Fruit fly (Drosophila melanogaster) whole organism, prepupa: ENCODE data around the gene Clk.

Source experiments
- Blimp-1 ChIP-seq: fragments of 200-800 bp; sonication (Bioruptor generic); optimal IDR thresholded peaks from 3 replicates; lab custom pipeline; 2017; ENCODE audit warnings: missing biosample characterization, missing genetic modification characterization, mild to moderate bottlenecking, moderate library complexity, missing genetic modification reagents
- CG10631 ChIP-seq: fragments of 200-800 bp; sonication (Bioruptor generic); optimal IDR thresholded peaks from 2 replicates; lab custom pipeline; 2016; ENCODE audit warnings: missing biosample characterization, missing genetic modification characterization
- CG10669 ChIP-seq: fragments of 200-800 bp; sonication (Bioruptor generic); optimal IDR thresholded peaks from 3 replicates; lab custom pipeline; 2018; ENCODE audit warnings: missing biosample characterization, mild to moderate bottlenecking, missing genetic modification characterization, moderate library complexity
- CG11294 ChIP-seq: fragments of 200-800 bp; sonication (Bioruptor generic); IDR thresholded peaks from 2 replicates; pipeline ENCODE4 v1.3.6; 2022; ENCODE audit warnings: missing biosample characterization, missing genetic modification characterization
- CG11762 ChIP-seq: fragments of 200-800 bp; sonication (Bioruptor generic); optimal IDR thresholded peaks from 3 replicates; lab custom pipeline; 2016; ENCODE audit warnings: missing biosample characterization, missing genetic modification characterization; ENCODE audit not compliant: insufficient read depth
- CG11902 ChIP-seq: fragments of 200-800 bp; sonication (Bioruptor generic); optimal IDR thresholded peaks from 3 replicates; lab custom pipeline; 2016; ENCODE audit warnings: missing biosample characterization, missing genetic modification characterization
- CG15336 ChIP-seq: fragments of 200-800 bp; sonication (Bioruptor generic); IDR thresholded peaks from 2 replicates; pipeline ENCODE4 v1.3.6; 2022; ENCODE audit warnings: missing biosample characterization, missing genetic modification characterization
- CG1621 ChIP-seq: fragments of 200-800 bp; sonication (Bioruptor generic); optimal IDR thresholded peaks from 3 replicates; lab custom pipeline; 2018; ENCODE audit warnings: missing biosample characterization, mild to moderate bottlenecking, missing genetic modification characterization
- CG16779 ChIP-seq: fragments of 200-800 bp; sonication (Bioruptor generic); optimal IDR thresholded peaks from 3 replicates; lab custom pipeline; 2017; ENCODE audit warnings: missing biosample characterization, mild to moderate bottlenecking, missing genetic modification characterization
- CG3032 ChIP-seq: fragments of 200-800 bp; optimal IDR thresholded peaks from 2 replicates; lab custom pipeline; 2019; ENCODE audit warnings: missing biosample characterization, mild to moderate bottlenecking, missing genetic modification characterization, moderate library complexity
- CG31627 ChIP-seq: fragments of 200-800 bp; sonication (Bioruptor generic); optimal IDR thresholded peaks from 3 replicates; lab custom pipeline; 2016; ENCODE audit warnings: missing biosample characterization, missing genetic modification characterization
- CG34406 ChIP-seq: fragments of 200-800 bp; sonication (Bioruptor generic); optimal IDR thresholded peaks from 3 replicates; lab custom pipeline; 2016; ENCODE audit warnings: missing biosample characterization, missing genetic modification characterization
- CG3919 ChIP-seq: fragments of 200-800 bp; sonication (Bioruptor generic); optimal IDR thresholded peaks from 3 replicates; lab custom pipeline; 2016; ENCODE audit warnings: missing biosample characterization, missing genetic modification characterization
- CG4318 ChIP-seq: fragments of 200-800 bp; sonication (Bioruptor generic); optimal IDR thresholded peaks from 3 replicates; lab custom pipeline; 2017; ENCODE audit warnings: missing biosample characterization, mild to moderate bottlenecking, missing genetic modification characterization
- CG6163 ChIP-seq: fragments of 200-800 bp; sonication (Bioruptor generic); IDR thresholded peaks from 3 replicates; pipeline ENCODE4 v1.3.6; 2022; ENCODE audit warnings: missing biosample characterization, missing genetic modification characterization
- CG6276 ChIP-seq: fragments of 200-800 bp; sonication (Bioruptor generic); optimal IDR thresholded peaks from 2 replicates; lab custom pipeline; 2017; ENCODE audit warnings: missing biosample characterization, mild to moderate bottlenecking, missing genetic modification characterization
- CG6792 ChIP-seq: fragments of 200-800 bp; sonication (Bioruptor generic); optimal IDR thresholded peaks from 3 replicates; lab custom pipeline; 2016; ENCODE audit warnings: missing biosample characterization, missing genetic modification characterization
- CG7368 ChIP-seq: fragments of 200-800 bp; sonication (Bioruptor generic); optimal IDR thresholded peaks from 3 replicates; lab custom pipeline; 2016; ENCODE audit warnings: missing biosample characterization, missing genetic modification characterization
- CG8119 ChIP-seq: fragments of 200-800 bp; sonication (Bioruptor generic); IDR thresholded peaks from 3 replicates; pipeline ENCODE4 v1.3.6; 2022; ENCODE audit warnings: missing biosample characterization, missing genetic modification characterization
- CG8319 ChIP-seq: fragments of 200-800 bp; sonication (Bioruptor generic); optimal IDR thresholded peaks from 3 replicates; lab custom pipeline; 2016; ENCODE audit warnings: missing biosample characterization, missing genetic modification characterization
- CG9139 ChIP-seq: fragments of 200-800 bp; sonication (Bioruptor generic); optimal IDR thresholded peaks from 3 replicates; lab custom pipeline; 2017; ENCODE audit warnings: missing biosample characterization, mild to moderate bottlenecking, missing genetic modification characterization
- Eip75B ChIP-seq: fragments of 200-800 bp; sonication (Bioruptor generic); optimal IDR thresholded peaks from 3 replicates; lab custom pipeline; 2016; ENCODE audit warnings: missing biosample characterization, missing genetic modification characterization
- Eip93F ChIP-seq: fragments of 200-800 bp; sonication (Bioruptor generic); optimal IDR thresholded peaks from 2 replicates; lab custom pipeline; 2016; ENCODE audit warnings: missing biosample characterization, mild to moderate bottlenecking, missing genetic modification characterization
- Ets21C ChIP-seq: fragments of 200-800 bp; sonication (Bioruptor generic); optimal IDR thresholded peaks from 3 replicates; lab custom pipeline; 2016; ENCODE audit warnings: missing biosample characterization, missing genetic modification characterization
- Ets96B ChIP-seq: fragments of 200-800 bp; optimal IDR thresholded peaks from 2 replicates; lab custom pipeline; 2019; ENCODE audit warnings: missing biosample characterization, mild to moderate bottlenecking, missing genetic modification characterization, moderate library complexity
- Gug ChIP-seq: fragments of 200-800 bp; sonication (Bioruptor generic); IDR thresholded peaks from 2 replicates; pipeline ENCODE4 v1.3.6; 2022; ENCODE audit warnings: missing biosample characterization, missing genetic modification characterization
- Hr39 ChIP-seq: fragments of 200-800 bp; sonication (Bioruptor generic); optimal IDR thresholded peaks from 2 replicates; lab custom pipeline; 2016; ENCODE audit warnings: missing biosample characterization, missing genetic modification characterization
- Hr4 ChIP-seq: fragments of 200-800 bp; sonication (Bioruptor generic); optimal IDR thresholded peaks from 3 replicates; lab custom pipeline; 2016; ENCODE audit warnings: missing biosample characterization, missing genetic modification characterization
- Lpt ChIP-seq: fragments of 200-800 bp; sonication (Bioruptor generic); optimal IDR thresholded peaks from 3 replicates; lab custom pipeline; 2016; ENCODE audit warnings: missing biosample characterization, missing genetic modification characterization
- Met ChIP-seq: fragments of 200-800 bp; sonication (Bioruptor generic); optimal IDR thresholded peaks from 3 replicates; lab custom pipeline; 2016; ENCODE audit warnings: missing biosample characterization, missing genetic modification characterization
- OdsH ChIP-seq: fragments of 200-800 bp; sonication (Bioruptor generic); optimal IDR thresholded peaks from 3 replicates; lab custom pipeline; 2016; ENCODE audit warnings: missing biosample characterization, missing genetic modification characterization
- Smox ChIP-seq: fragments of 200-800 bp; sonication (Bioruptor generic); optimal IDR thresholded peaks from 3 replicates; lab custom pipeline; 2016; ENCODE audit warnings: missing biosample characterization, missing genetic modification characterization
- Sox14 ChIP-seq: fragments of 200-800 bp; sonication (Bioruptor generic); optimal IDR thresholded peaks from 3 replicates; lab custom pipeline; 2016; ENCODE audit warnings: missing biosample characterization, missing genetic modification characterization
- achi ChIP-seq: fragments of 200-800 bp; sonication (Bioruptor generic); optimal IDR thresholded peaks from 3 replicates; lab custom pipeline; 2016; ENCODE audit warnings: missing biosample characterization, missing genetic modification characterization
- cyc ChIP-seq: fragments of 200-800 bp; sonication (Bioruptor generic); optimal IDR thresholded peaks from 3 replicates; lab custom pipeline; 2016; ENCODE audit warnings: missing biosample characterization, missing genetic modification characterization
- dac ChIP-seq: fragments of 200-800 bp; sonication (Bioruptor generic); optimal IDR thresholded peaks from 2 replicates; lab custom pipeline; 2017; ENCODE audit warnings: missing biosample characterization, mild to moderate bottlenecking, missing genetic modification characterization
- dsx ChIP-seq: fragments of 200-800 bp; optimal IDR thresholded peaks from 3 replicates; lab custom pipeline; 2019; ENCODE audit warnings: missing biosample characterization, mild to moderate bottlenecking, missing genetic modification characterization, moderate library complexity; ENCODE audit not compliant: poor library complexity, severe bottlenecking
- eg ChIP-seq: fragments of 200-800 bp; sonication (Bioruptor generic); IDR thresholded peaks from 3 replicates; pipeline ENCODE4 v1.3.6; 2022; ENCODE audit warnings: missing biosample characterization, missing genetic modification characterization
- esn ChIP-seq: fragments of 200-800 bp; sonication (Bioruptor generic); optimal IDR thresholded peaks from 2 replicates; lab custom pipeline; 2016; ENCODE audit warnings: missing biosample characterization, mild to moderate bottlenecking, missing genetic modification characterization, moderate library complexity
- fd59A ChIP-seq: fragments of 200-800 bp; sonication (Bioruptor generic); optimal IDR thresholded peaks from 2 replicates; lab custom pipeline; 2017; ENCODE audit warnings: missing biosample characterization, mild to moderate bottlenecking, missing genetic modification characterization, missing genetic modification reagents
- fd85E ChIP-seq: fragments of 200-800 bp; sonication (Bioruptor generic); optimal IDR thresholded peaks from 3 replicates; lab custom pipeline; 2016; ENCODE audit warnings: missing biosample characterization, missing genetic modification characterization
- fkh ChIP-seq: fragments of 200-800 bp; sonication (Bioruptor generic); optimal IDR thresholded peaks from 3 replicates; lab custom pipeline; 2017; ENCODE audit warnings: missing biosample characterization, mild to moderate bottlenecking, missing genetic modification characterization, moderate library complexity
- lz ChIP-seq: fragments of 200-800 bp; sonication (Bioruptor generic); optimal IDR thresholded peaks from 3 replicates; lab custom pipeline; 2016; ENCODE audit warnings: missing biosample characterization, missing genetic modification characterization
- net ChIP-seq: fragments of 200-800 bp; sonication (Bioruptor generic); optimal IDR thresholded peaks from 3 replicates; lab custom pipeline; 2016; ENCODE audit warnings: missing biosample characterization, missing genetic modification characterization
- pdm3 ChIP-seq: fragments of 200-800 bp; sonication (Bioruptor generic); optimal IDR thresholded peaks from 3 replicates; lab custom pipeline; 2016; ENCODE audit warnings: missing biosample characterization, missing genetic modification characterization
- salr ChIP-seq, 2 experiments: fragments of 200-800 bp; sonication (Bioruptor generic); optimal IDR thresholded peaks; 3 replicates each; lab custom pipeline; 2016 to 2018; ENCODE audit warnings: missing biosample characterization in 2 of 2, missing genetic modification characterization in 2 of 2, mild to moderate bottlenecking in 1 of 2
- ss ChIP-seq, 2 experiments: fragments of 200-800 bp; sonication (Bioruptor generic); optimal IDR thresholded peaks; 2 replicates in 1 of 2; 3 replicates in 1 of 2; lab custom pipeline; 2017 to 2018; ENCODE audit warnings: mild to moderate bottlenecking in 2 of 2, missing biosample characterization in 2 of 2, missing genetic modification characterization in 2 of 2, moderate library complexity in 1 of 2
- svp ChIP-seq: fragments of 200-800 bp; sonication (Bioruptor generic); peaks from one replicate; lab custom pipeline; 2016; ENCODE audit warnings: missing biosample characterization, missing genetic modification characterization
- topi ChIP-seq: fragments of 200-800 bp; sonication (Bioruptor generic); optimal IDR thresholded peaks from 3 replicates; lab custom pipeline; 2016; ENCODE audit warnings: missing biosample characterization, missing genetic modification characterization
- vri ChIP-seq: fragments of 200-800 bp; sonication (Bioruptor generic); optimal IDR thresholded peaks from 3 replicates; lab custom pipeline; 2016; ENCODE audit warnings: missing biosample characterization, mild to moderate bottlenecking, missing genetic modification characterization

Clk gene

DNA sequence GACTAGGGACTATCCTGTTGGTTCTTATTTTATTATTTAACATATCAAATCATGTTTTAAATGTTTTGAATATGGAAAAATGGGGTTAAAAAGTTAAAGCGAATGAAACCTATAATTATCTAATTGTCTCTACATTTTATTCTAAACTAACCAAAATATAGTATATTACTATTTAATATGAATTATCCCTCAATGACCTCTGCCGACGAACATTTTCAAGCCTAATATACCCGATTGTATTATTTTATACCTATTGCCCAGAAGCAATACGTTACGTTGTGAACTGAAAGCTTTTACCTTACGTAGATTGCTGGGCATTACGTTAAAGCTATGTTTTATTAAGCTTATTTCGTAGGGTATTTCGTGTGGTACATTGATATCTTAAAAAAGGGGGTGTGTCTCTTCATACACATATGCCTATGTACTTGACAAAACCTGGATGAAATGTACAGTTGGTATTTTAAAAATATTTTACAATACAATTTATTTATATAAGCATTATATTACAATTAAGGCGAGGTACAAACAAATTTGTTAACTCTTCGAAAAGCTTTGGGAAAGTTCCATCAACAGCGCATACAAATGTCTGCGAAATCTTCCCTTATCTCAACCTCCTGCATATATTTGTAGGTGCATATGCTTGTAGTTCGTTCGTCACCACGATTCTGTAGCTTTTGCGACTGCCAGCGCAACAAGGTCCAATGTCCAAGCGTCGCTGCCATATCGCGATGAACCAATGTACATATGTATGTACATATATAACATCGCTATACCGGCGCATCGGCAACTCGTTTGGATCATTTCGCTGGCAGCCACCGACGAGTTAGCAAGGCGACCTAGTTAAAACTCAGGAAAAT, 56.6 kb downstream of the Clk start, which contains the start of gene Mcad:
TSS of gene Mcad (plus strand) at position 790 of the 857 bp plus-strand sequence.
- TF ChIP-seq fd59A (GFP tag; lab: Kevin White, UChicago) (peak; percentile 94), CG4318 (peak; percentile 97), CG11902 (peak; percentile 92), Ets96B (tag; lab: Kevin White, UChicago) (peak; percentile 93), CG10669 (GFP tag; lab: Kevin White, UChicago) (peak; percentile 91), CG11762 (GFP tag; lab: Kevin White, UChicago) (peak; percentile 93), CG34406 (peak; percentile 98), Eip75B (GFP tag; lab: Kevin White, UChicago) (peak; percentile 92), topi (GFP tag; lab: Kevin White, UChicago) (peak; percentile 95), CG6276 (GFP tag; lab: Kevin White, UChicago) (peak; percentile 96), Blimp-1 (GFP tag; lab: Kevin White, UChicago) (peak; percentile 89), Smox (GFP tag; lab: Kevin White, UChicago) (peak; percentile 96), svp (peak; percentile 97), CG7368 (GFP tag; lab: Kevin White, UChicago) (peak; percentile 94), Ets21C (GFP tag; lab: Kevin White, UChicago) (peak; percentile 89), achi (GFP tag; lab: Kevin White, UChicago) (peak; percentile 96), dsx (GFP tag; lab: Kevin White, UChicago) (peak; percentile 94), CG3919 (GFP tag; lab: Kevin White, UChicago) (peak; percentile 96), esn (peak; percentile 98), CG15336 (GFP tag; lab: Robert Waterston, UW) (peak; percentile 94), CG6163 (GFP tag; lab: Robert Waterston, UW) (peak; percentile 89), CG9139 (GFP tag; lab: Kevin White, UChicago) (peak; percentile 95), net (GFP tag; lab: Kevin White, UChicago) (peak; percentile 98), dac (GFP tag; lab: Kevin White, UChicago) (peak; percentile 95), fd85E (peak; percentile 83), CG11294 (GFP tag; lab: Robert Waterston, UW) (peak; percentile 91), CG31627 (peak; percentile 91), CG10631 (GFP tag; lab: Kevin White, UChicago) (peak; percentile 96), OdsH (GFP tag; lab: Kevin White, UChicago) (peak; percentile 98), ss (GFP tag; optimal IDR thresholded peaks at IDR 0.05; lab: Kevin White, UChicago) (peak; percentile 96 to 97), Gug (GFP tag; lab: Robert Waterston, UW) (peak; percentile 86), CG8119 (peak; percentile 95), cyc (peak; percentile 92), vri (GFP tag; lab: Kevin White, UChicago) (peak; percentile 94), Sox14 (peak; percentile 95), CG6792 (GFP tag; lab: Kevin White, UChicago) (peak; percentile 97), Lpt (peak; percentile 95), CG8319 (GFP tag; lab: Kevin White, UChicago) (peak; percentile 87), Met (GFP tag; lab: Kevin White, UChicago) (peak; percentile 96), lz (GFP tag; lab: Kevin White, UChicago) (peak; percentile 96), eg (GFP tag; lab: Robert Waterston, UW) (peak; percentile 90), CG16779 (peak; percentile 94), salr (GFP tag; optimal IDR thresholded peaks at IDR 0.05; lab: Kevin White, UChicago) (peak; percentile 92 to 97), CG3032 (tag; lab: Kevin White, UChicago) (peak; percentile 95), Eip93F (GFP tag; lab: Kevin White, UChicago) (peak; percentile 96), Hr4 (peak; percentile 96), fkh (peak; percentile 46), Hr39 (GFP tag; lab: Kevin White, UChicago) (peak; percentile 91), CG1621 (peak; percentile 90), pdm3 (GFP tag; lab: Kevin White, UChicago) (peak; percentile 96)
